Worm (Caenorhabditis elegans): ENCODE measurements around the gene ZK662.5.

The ZK662.5 gene

ce11 chrX:15704579-15705110, 16.8 kb upstream of the ZK662.5 start:
- TF ChIP-seq ztf-7 (tag; optimal IDR thresholded peaks at IDR 0.05) (no peak), hmg-1.1 (GFP tag; IDR thresholded peaks at IDR 0.05) (no peak), mdt-29 (GFP tag; IDR thresholded peaks at IDR 0.05) (no peak), egl-27 (tag; optimal IDR thresholded peaks at IDR 0.05) (no peak), nhr-28 (tag; optimal IDR thresholded peaks at IDR 0.05) (peak; percentile 53), F37D6.2 (tag; optimal IDR thresholded peaks at IDR 0.05) (no peak), ceh-28 (tag; optimal IDR thresholded peaks at IDR 0.05) (no peak), hlh-30 (tag; optimal IDR thresholded peaks at IDR 0.05; ENCODE audit: insufficient read depth) (peak; percentile 84), D1046.2 (GFP tag; IDR thresholded peaks at IDR 0.05) (no peak), snpc-1.2 (GFP tag; IDR thresholded peaks at IDR 0.05) (no peak), vab-7 (GFP tag; IDR thresholded peaks at IDR 0.05) (no peak), php-3 (GFP tag; IDR thresholded peaks at IDR 0.05) (no peak), dmd-9 (GFP tag; IDR thresholded peaks at IDR 0.05) (no peak), ztf-11 (tag; optimal IDR thresholded peaks at IDR 0.05) (no peak), arid-1 (GFP tag; conservative IDR thresholded peaks at IDR 0.05) (no peak), T26A8.4 (GFP tag; IDR thresholded peaks at IDR 0.05) (no peak), hlh-11 (tag; optimal IDR thresholded peaks at IDR 0.05) (peak; percentile 66), lin-29 (GFP tag; IDR thresholded peaks at IDR 0.05) (no peak), cey-2 (tag; optimal IDR thresholded peaks at IDR 0.05; ENCODE audit: borderline replicate concordance, insufficient read depth) (no peak), zfp-3 (GFP tag; conservative IDR thresholded peaks at IDR 0.05) (no peak), R02D3.7 (tag; optimal IDR thresholded peaks at IDR 0.05) (no peak), hif-1 (tag; optimal IDR thresholded peaks at IDR 0.05) (no peak), lin-39 (tag; optimal IDR thresholded peaks at IDR 0.05) (no peak), mdl-1 (tag; optimal IDR thresholded peaks at IDR 0.05) (peak in 1 of 2 experiments; percentile 69), F26F4.8 (GFP tag; conservative IDR thresholded peaks at IDR 0.05) (no peak), nhr-48 (tag; optimal IDR thresholded peaks at IDR 0.05) (peak; percentile 97), jun-1 (tag; optimal IDR thresholded peaks at IDR 0.05) (no peak), dpl-1 (GFP tag; optimal IDR thresholded peaks at IDR 0.05) (no peak), gei-8 (GFP tag; optimal IDR thresholded peaks at IDR 0.05) (no peak), spr-3 (GFP tag; optimal IDR thresholded peaks at IDR 0.05) (no peak), unc-39 (tag; optimal IDR thresholded peaks at IDR 0.05) (no peak), Y5F2A.4 (GFP tag; optimal IDR thresholded peaks at IDR 0.05) (no peak), aha-1 (tag) (peak; percentile 85), zag-1 (tag; optimal IDR thresholded peaks at IDR 0.05) (no peak), ceh-32 (tag; optimal IDR thresholded peaks at IDR 0.05; ENCODE audit: poor library complexity) (no peak), ctbp-1 (GFP tag; IDR thresholded peaks at IDR 0.05) (no peak), nhr-102 (tag; optimal IDR thresholded peaks at IDR 0.05) (peak; percentile 50), Y75B8A.6 (GFP tag; IDR thresholded peaks at IDR 0.05) (no peak), sdz-12 (GFP tag; optimal IDR thresholded peaks at IDR 0.05) (no peak), daf-19 (GFP tag; conservative IDR thresholded peaks at IDR 0.05) (no peak), nhr-6 (tag; optimal IDR thresholded peaks at IDR 0.05) (no peak), zip-11 (GFP tag; IDR thresholded peaks at IDR 0.05) (no peak), Y48G9A.11 (GFP tag; IDR thresholded peaks at IDR 0.05) (no peak), spr-1 (tag; optimal IDR thresholded peaks at IDR 0.05) (no peak), madf-5 (GFP tag; IDR thresholded peaks at IDR 0.05) (no peak), lsy-2 (tag; optimal IDR thresholded peaks at IDR 0.05) (peak in 1 of 2 experiments; percentile 22), dmd-8 (GFP tag; IDR thresholded peaks at IDR 0.05) (no peak), dve-1 (tag; optimal IDR thresholded peaks at IDR 0.05; ENCODE audit: insufficient read depth) (peak; percentile 70), ceh-44 (GFP tag; IDR thresholded peaks at IDR 0.05) (no peak), ceh-82 (tag; optimal IDR thresholded peaks at IDR 0.05) (no peak), ceh-62 (tag; optimal IDR thresholded peaks at IDR 0.05) (no peak)
